Worm (Caenorhabditis elegans) whole organism, mixed stage, embryonic: Measurements from ENCODE around the gene T23F11.11.

Source experiments
- bed-3 ChIP-seq: fragments of 200-800 bp; sonication (Bioruptor generic); optimal IDR thresholded peaks from 3 replicates; lab custom pipeline; 2018; ENCODE audit warnings: mild to moderate bottlenecking, missing genetic modification characterization, moderate library complexity, missing compliant biosample characterization
- ceh-39 ChIP-seq: fragments of 150-350 bp; optimal IDR thresholded peaks from 2 replicates; lab custom pipeline; 2014; ENCODE audit warnings: missing biosample characterization, missing genetic modification characterization
- ceh-43 ChIP-seq: fragments of 200-800 bp; sonication (Bioruptor generic); optimal IDR thresholded peaks from 2 replicates; lab custom pipeline; 2018; ENCODE audit warnings: mild to moderate bottlenecking, missing genetic modification characterization, moderate library complexity, missing compliant biosample characterization
- ceh-83 ChIP-seq: fragments of 200-800 bp; sonication (Bioruptor generic); optimal IDR thresholded peaks from 2 replicates; lab custom pipeline; 2018; ENCODE audit warnings: mild to moderate bottlenecking, missing genetic modification characterization, missing compliant biosample characterization
- ces-1 ChIP-seq: fragments of 150-350 bp; optimal IDR thresholded peaks from 2 replicates; lab custom pipeline; 2014; ENCODE audit warnings: missing biosample characterization, missing genetic modification reagents, missing genetic modification characterization
- cnd-1 ChIP-seq: fragments of 200-800 bp; sonication (Bioruptor generic); optimal IDR thresholded peaks from 2 replicates; lab custom pipeline; 2018; ENCODE audit warnings: mild to moderate bottlenecking, missing genetic modification characterization, missing compliant biosample characterization
- drap-1 ChIP-seq: fragments of 200-800 bp; sonication (Bioruptor generic); optimal IDR thresholded peaks from 3 replicates; lab custom pipeline; 2018; ENCODE audit warnings: mild to moderate bottlenecking, missing genetic modification characterization, missing compliant biosample characterization
- elt-1 ChIP-seq: sonication (generic microtip); optimal IDR thresholded peaks from 2 replicates; lab custom pipeline; 2017; ENCODE audit warnings: missing genetic modification characterization, mild to moderate bottlenecking, missing compliant biosample characterization, antibody characterized with exemption, moderate library complexity, borderline replicate concordance; ENCODE audit not compliant: insufficient read depth
- elt-3 ChIP-seq: fragments of 150-350 bp; optimal IDR thresholded peaks from 2 replicates; lab custom pipeline; 2014; ENCODE audit warnings: missing biosample characterization, missing genetic modification characterization
- ham-2 ChIP-seq: fragments of 200-800 bp; sonication (Bioruptor generic); optimal IDR thresholded peaks from 2 replicates; lab custom pipeline; 2018; ENCODE audit warnings: mild to moderate bottlenecking, missing genetic modification characterization, missing compliant biosample characterization
- hlh-1 ChIP-seq: fragments of 150-350 bp; optimal IDR thresholded peaks from 2 replicates; lab custom pipeline; 2014; ENCODE audit warnings: missing biosample characterization, missing genetic modification reagents, missing genetic modification characterization
- lin-13 ChIP-seq: fragments of 150-350 bp; optimal IDR thresholded peaks from 2 replicates; lab custom pipeline; 2014; ENCODE audit warnings: missing biosample characterization, missing genetic modification characterization
- lin-32 ChIP-seq: fragments of 200-800 bp; sonication (Bioruptor generic); optimal IDR thresholded peaks from 2 replicates; lab custom pipeline; 2018; ENCODE audit warnings: mild to moderate bottlenecking, missing genetic modification characterization, missing compliant biosample characterization
- lsy-2 ChIP-seq: fragments of 150-350 bp; optimal IDR thresholded peaks from 2 replicates; lab custom pipeline; 2014; ENCODE audit warnings: missing biosample characterization, missing genetic modification characterization
- mab-5 ChIP-seq: fragments of 150-350 bp; optimal IDR thresholded peaks from 2 replicates; lab custom pipeline; 2014; ENCODE audit warnings: missing biosample characterization, missing genetic modification characterization
- mep-1 ChIP-seq: fragments of 150-350 bp; optimal IDR thresholded peaks from 2 replicates; lab custom pipeline; 2017; ENCODE audit warnings: missing biosample characterization, missing genetic modification reagents, missing genetic modification characterization, inconsistent platforms
- mls-2 ChIP-seq: sonication (generic microtip); optimal IDR thresholded peaks from 2 replicates; lab custom pipeline; 2016; ENCODE audit warnings: mild to moderate bottlenecking, missing genetic modification characterization, moderate library complexity, missing compliant biosample characterization
- nhr-12 ChIP-seq: fragments of 150-350 bp; optimal IDR thresholded peaks from 2 replicates; lab custom pipeline; 2014; ENCODE audit warnings: missing biosample characterization, missing genetic modification characterization
- nhr-2 ChIP-seq: fragments of 150-350 bp; optimal IDR thresholded peaks from 2 replicates; lab custom pipeline; 2014; ENCODE audit warnings: missing biosample characterization, missing genetic modification characterization
- nhr-237 ChIP-seq: fragments of 150-350 bp; optimal IDR thresholded peaks from 2 replicates; lab custom pipeline; 2014; ENCODE audit warnings: missing biosample characterization, missing genetic modification characterization
- nhr-76 ChIP-seq: sonication (generic microtip); optimal IDR thresholded peaks from 2 replicates; lab custom pipeline; 2017; ENCODE audit warnings: missing biosample characterization, missing genetic modification characterization
- pha-4 ChIP-seq: fragments of 150-350 bp; optimal IDR thresholded peaks from 2 replicates; lab custom pipeline; 2018; ENCODE audit warnings: missing biosample characterization, missing genetic modification reagents, missing genetic modification characterization
- sem-2 ChIP-seq: fragments of 200-800 bp; sonication (Bioruptor generic); optimal IDR thresholded peaks from 2 replicates; lab custom pipeline; 2018; ENCODE audit warnings: mild to moderate bottlenecking, missing genetic modification characterization, missing compliant biosample characterization
- snpc-4 ChIP-seq: fragments of 150-350 bp; optimal IDR thresholded peaks from 2 replicates; lab custom pipeline; 2014; ENCODE audit warnings: missing biosample characterization, missing genetic modification characterization
- sptf-1 ChIP-seq: sonication (generic microtip); optimal IDR thresholded peaks from 2 replicates; lab custom pipeline; 2017; ENCODE audit warnings: mild to moderate bottlenecking, missing genetic modification characterization, moderate library complexity, missing compliant biosample characterization
- unc-120 ChIP-seq: sonication (generic microtip); optimal IDR thresholded peaks from 2 replicates; lab custom pipeline; 2017; ENCODE audit warnings: missing genetic modification characterization, missing compliant biosample characterization; ENCODE audit not compliant: poor library complexity, severe bottlenecking
- unc-62 ChIP-seq: fragments of 150-350 bp; optimal IDR thresholded peaks from 2 replicates; lab custom pipeline; 2014; ENCODE audit warnings: missing biosample characterization, missing genetic modification reagents, missing genetic modification characterization
- zip-8 ChIP-seq: fragments of 150-350 bp; optimal IDR thresholded peaks from 2 replicates; lab custom pipeline; 2014; ENCODE audit warnings: missing biosample characterization, missing genetic modification characterization
- ztf-11 ChIP-seq: fragments of 150-350 bp; optimal IDR thresholded peaks from 2 replicates; lab custom pipeline; 2014; ENCODE audit warnings: missing biosample characterization, missing genetic modification characterization

Gene T23F11.11

ce11 chrIII:4671491-4671890, at the start of gene T23F11.11:
Gene T23F11.11, minus strand, starts transcription at chrIII:4671591.
- TF ChIP-seq ceh-43 (GFP tag; lab: Kevin White, UChicago) = no peak
- TF ChIP-seq lin-13 (tag; lab: Kevin White, UChicago) = no peak
- no peak for TF ChIP-seq mep-1 (tag; lab: Kevin White, UChicago)
- no peak for TF ChIP-seq elt-3 (tag; lab: Kevin White, UChicago)
- no peak for TF ChIP-seq ceh-39

- no peak for TF ChIP-seq hlh-1 (tag; lab: Kevin White, UChicago)
- peak; percentile 42 for TF ChIP-seq pha-4 (tag; lab: Kevin White, UChicago)
- peak; percentile 12 for TF ChIP-seq drap-1 (GFP tag; lab: Kevin White, UChicago)
- TF ChIP-seq lin-13 (tag; lab: Kevin White, UChicago) = peak; percentile 81
- peak; percentile 16 for TF ChIP-seq ham-2 (GFP tag; lab: Kevin White, UChicago)
- TF ChIP-seq ces-1 = no peak
- no peak for TF ChIP-seq ztf-11 (tag; lab: Kevin White, UChicago)
- TF ChIP-seq nhr-237 (tag; lab: Kevin White, UChicago) = peak; percentile 44
These were observed 49.3 kb upstream of the T23F11.11 start, which contains the start of gene emb-5 for ce11 chrIII:4720620-4721227. Gene emb-5, minus strand, starts transcription at chrIII:4720670.

ce11 chrIII:4715088-4715487, 43.7 kb upstream of the T23F11.11 start, which contains the start of gene him-18:
Gene him-18, minus strand, starts transcription at chrIII:4715188.
- TF ChIP-seq ceh-39 (no peak), lsy-2 (tag; lab: Kevin White, UChicago) (no peak), nhr-76 (tag; lab: Kevin White, UChicago) (no peak), lin-32 (no peak), mls-2 (tag; lab: Kevin White, UChicago) (no peak), cnd-1 (tag; lab: Kevin White, UChicago) (no peak), mab-5 (tag; lab: Kevin White, UChicago) (no peak), snpc-4 (tag; lab: Kevin White, UChicago) (no peak), ces-1 (no peak), pha-4 (tag; lab: Kevin White, UChicago) (no peak), sem-2 (GFP tag; lab: Kevin White, UChicago) (no peak), hlh-1 (tag; lab: Kevin White, UChicago) (no peak), elt-3 (tag; lab: Kevin White, UChicago) (no peak), unc-120 (no peak), nhr-2 (no peak)

- no peak for TF ChIP-seq elt-1 (tag; lab: Kevin White, UChicago)
- no peak for TF ChIP-seq unc-120
- TF ChIP-seq mep-1 (tag; lab: Kevin White, UChicago) = no peak
- no peak for TF ChIP-seq ham-2 (GFP tag; lab: Kevin White, UChicago)
- TF ChIP-seq ztf-11 (tag; lab: Kevin White, UChicago) = no peak
- no peak for TF ChIP-seq unc-62 (GFP tag; lab: Kevin White, UChicago)
- no peak for TF ChIP-seq ces-1
- TF ChIP-seq ceh-83 (GFP tag; lab: Kevin White, UChicago) = no peak
- no peak for TF ChIP-seq nhr-237 (tag; lab: Kevin White, UChicago)
- TF ChIP-seq sptf-1 (tag; lab: Kevin White, UChicago) = no peak
These were observed 37.5 kb upstream of the T23F11.11 start, which contains the start of gene T04A8.18 for ce11 chrIII:4708909-4709308. Gene T04A8.18, plus strand, starts transcription at chrIII:4709209.

- TF ChIP-seq ham-2 (GFP tag; lab: Kevin White, UChicago) (no peak), snpc-4 (tag; lab: Kevin White, UChicago) (no peak), hlh-1 (tag; lab: Kevin White, UChicago) (no peak), nhr-12 (tag; lab: Kevin White, UChicago) (no peak), mab-5 (tag; lab: Kevin White, UChicago) (no peak), drap-1 (GFP tag; lab: Kevin White, UChicago) (no peak), sem-2 (GFP tag; lab: Kevin White, UChicago) (no peak), ceh-83 (GFP tag; lab: Kevin White, UChicago) (no peak), bed-3 (GFP tag; lab: Kevin White, UChicago) (no peak), elt-1 (tag; lab: Kevin White, UChicago) (no peak), mep-1 (tag; lab: Kevin White, UChicago) (no peak), ces-1 (no peak), zip-8 (no peak), cnd-1 (tag; lab: Kevin White, UChicago) (no peak)
- TF ChIP-seq, all 35 proteins: peak for 0
These were observed 35.3 kb upstream of the T23F11.11 start, which contains the start of gene T04A8.13 for ce11 chrIII:4706678-4707077. Gene T04A8.13, plus strand, starts transcription at chrIII:4706978.
